Worm (Caenorhabditis elegans): Measurements from ENCODE around the gene T10B9.14.

The T10B9.14 gene

DNA sequence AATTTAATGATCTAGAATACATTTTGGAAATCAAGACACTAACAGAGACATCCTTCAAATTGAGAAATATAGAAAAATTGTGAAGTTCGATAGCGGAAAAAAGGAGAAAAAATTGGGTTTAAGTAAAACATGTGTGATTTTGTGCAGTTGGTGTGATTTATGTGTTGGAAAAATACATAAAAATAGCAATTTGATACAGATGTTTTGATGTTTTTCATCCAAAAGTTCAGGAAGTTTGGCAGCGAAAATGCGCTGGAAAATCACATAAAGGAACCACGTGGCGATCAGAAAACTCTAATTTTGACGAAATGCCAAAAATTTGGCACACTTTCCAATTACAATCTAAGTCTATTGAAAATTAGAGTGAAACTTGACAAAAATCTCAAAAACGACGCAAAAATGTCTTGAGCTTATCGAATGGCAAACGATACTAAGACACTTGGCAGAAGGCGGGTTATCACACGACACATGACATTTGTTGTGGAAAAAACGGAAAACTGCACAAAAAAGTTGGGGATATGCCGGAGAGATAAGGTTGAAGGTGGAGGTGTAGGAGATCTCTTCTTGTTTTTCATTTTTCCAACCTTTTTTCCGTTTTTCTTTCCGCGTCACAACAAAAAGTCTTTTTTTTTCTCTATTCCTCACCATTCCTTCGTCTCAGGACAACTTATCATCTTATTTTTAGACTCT, 8.2 kb downstream of the T10B9.14 start, which contains the start of gene ZK1321.4:
TSS of gene ZK1321.4 (minus strand) at position 51 of the 690 bp plus-strand sequence.
- no peak for TF ChIP-seq ztf-29 (GFP tag; IDR thresholded peaks at IDR 0.05)
- TF ChIP-seq ref-1 (GFP tag; conservative IDR thresholded peaks at IDR 0.05), result no peak
- TF ChIP-seq flt-1 (GFP tag; IDR thresholded peaks at IDR 0.05), result no peak
- TF ChIP-seq T22C8.4 (GFP tag; IDR thresholded peaks at IDR 0.05), result no peak
- TF ChIP-seq ztf-23 (GFP tag; IDR thresholded peaks at IDR 0.05), result no peak
- TF ChIP-seq med-1 (GFP tag; optimal IDR thresholded peaks at IDR 0.05; ENCODE audit: insufficient read depth), result no peak
- TF ChIP-seq cog-1 (tag; optimal IDR thresholded peaks at IDR 0.05), result no peak
- TF ChIP-seq klf-2 (GFP tag; conservative IDR thresholded peaks at IDR 0.05), result no peak
- TF ChIP-seq tab-1 (GFP tag; IDR thresholded peaks at IDR 0.05), result no peak

DNA sequence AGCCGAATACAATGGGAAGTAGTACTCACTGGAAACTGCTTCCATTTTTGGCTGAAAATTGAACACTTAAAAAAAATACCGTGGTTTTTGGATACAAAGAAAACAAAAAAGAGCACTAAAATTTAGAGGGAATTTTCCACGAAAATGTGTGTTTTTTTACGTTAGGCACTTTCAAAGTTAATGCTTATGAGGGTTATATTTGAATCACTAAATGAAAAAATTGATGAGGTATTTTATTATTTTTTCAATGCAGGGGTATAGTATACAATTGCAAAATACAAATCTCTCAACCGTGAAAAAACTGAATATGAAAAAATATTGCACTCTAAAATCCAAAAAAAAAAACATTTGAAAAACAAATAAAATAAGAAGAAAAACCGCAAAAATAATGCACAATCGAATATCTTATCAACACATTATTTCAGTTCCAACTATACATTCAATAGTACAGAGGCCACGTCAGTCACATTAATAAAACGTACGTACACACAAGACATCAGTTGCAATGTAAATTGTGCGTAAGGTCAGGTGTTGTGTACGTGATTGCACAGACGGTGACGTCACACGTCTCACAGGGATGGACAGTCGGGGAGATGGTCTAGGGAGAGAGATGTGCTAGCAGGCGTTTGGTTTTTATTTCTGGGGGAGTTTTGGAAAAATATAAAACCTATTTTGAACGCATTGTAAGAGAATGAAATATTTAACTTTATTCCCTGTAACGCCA, 12.3 kb downstream of the T10B9.14 start, which contains the start of gene aqp-10:
TSS of gene aqp-10 (minus strand) at position 51 of the 724 bp plus-strand sequence.
- no peak for TF ChIP-seq ztf-23 (GFP tag; IDR thresholded peaks at IDR 0.05)
- no peak for TF ChIP-seq flt-1 (GFP tag; IDR thresholded peaks at IDR 0.05)
- TF ChIP-seq ztf-29 (GFP tag; IDR thresholded peaks at IDR 0.05), result no peak
- no peak for TF ChIP-seq T22C8.4 (GFP tag; IDR thresholded peaks at IDR 0.05)
- TF ChIP-seq klf-2 (GFP tag; conservative IDR thresholded peaks at IDR 0.05), result no peak
- no peak for TF ChIP-seq tab-1 (GFP tag; IDR thresholded peaks at IDR 0.05)
- TF ChIP-seq ref-1 (GFP tag; conservative IDR thresholded peaks at IDR 0.05), result no peak
- no peak for TF ChIP-seq cog-1 (tag; optimal IDR thresholded peaks at IDR 0.05)
- TF ChIP-seq med-1 (GFP tag; optimal IDR thresholded peaks at IDR 0.05; ENCODE audit: insufficient read depth), result no peak

DNA sequence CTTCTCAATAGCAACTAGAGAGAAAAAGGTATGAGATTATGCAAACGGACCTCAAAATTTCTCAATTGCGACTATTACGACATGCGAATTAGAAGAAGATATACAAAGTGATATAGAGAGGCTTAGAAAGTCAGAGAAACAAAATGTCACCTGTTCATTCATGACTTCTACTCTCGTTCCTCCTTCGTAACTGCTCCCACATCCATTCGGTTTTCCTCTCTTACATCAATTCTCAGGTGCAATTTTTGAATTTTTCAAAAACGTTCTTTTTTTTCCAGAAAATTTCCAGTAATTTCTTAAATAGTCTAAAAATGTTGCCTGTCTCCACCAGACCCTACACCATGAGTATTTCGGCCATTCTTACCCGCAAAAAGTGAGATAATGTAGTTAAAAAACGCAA, 17.5 kb downstream of the T10B9.14 start:
- no peak for TF ChIP-seq ztf-23 (GFP tag; IDR thresholded peaks at IDR 0.05)
- no peak for TF ChIP-seq med-1 (GFP tag; optimal IDR thresholded peaks at IDR 0.05; ENCODE audit: insufficient read depth)
- TF ChIP-seq T22C8.4 (GFP tag; IDR thresholded peaks at IDR 0.05), result no peak
- no peak for TF ChIP-seq tab-1 (GFP tag; IDR thresholded peaks at IDR 0.05)
- TF ChIP-seq ref-1 (GFP tag; conservative IDR thresholded peaks at IDR 0.05), result no peak
- TF ChIP-seq cog-1 (tag; optimal IDR thresholded peaks at IDR 0.05), result no peak
- no peak for TF ChIP-seq klf-2 (GFP tag; conservative IDR thresholded peaks at IDR 0.05)
- TF ChIP-seq flt-1 (GFP tag; IDR thresholded peaks at IDR 0.05), result no peak
- no peak for TF ChIP-seq ztf-29 (GFP tag; IDR thresholded peaks at IDR 0.05)

DNA sequence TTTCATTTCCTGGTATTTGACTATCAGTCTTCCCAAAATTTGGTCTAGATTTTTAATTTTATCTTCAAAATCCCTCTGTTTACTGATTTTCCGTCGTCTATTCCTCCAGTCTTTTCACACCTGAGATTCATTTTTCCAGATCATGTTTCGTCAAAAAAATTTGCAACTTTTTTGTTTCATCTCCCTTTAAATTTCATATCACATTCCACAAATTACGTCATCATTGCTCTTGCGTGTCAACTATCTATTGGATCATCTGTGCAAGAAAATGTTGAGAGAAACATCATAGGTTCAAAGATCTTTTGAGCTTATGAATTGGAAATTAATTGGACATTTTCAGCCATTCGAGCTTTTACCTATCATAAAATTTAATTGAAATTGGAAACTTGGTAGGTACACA, 22.9 kb downstream of the T10B9.14 start:
- TF ChIP-seq ref-1 (GFP tag; conservative IDR thresholded peaks at IDR 0.05), result no peak
- TF ChIP-seq tab-1 (GFP tag; IDR thresholded peaks at IDR 0.05), result no peak
- TF ChIP-seq med-1 (GFP tag; optimal IDR thresholded peaks at IDR 0.05; ENCODE audit: insufficient read depth), result no peak
- no peak for TF ChIP-seq flt-1 (GFP tag; IDR thresholded peaks at IDR 0.05)
- TF ChIP-seq T22C8.4 (GFP tag; IDR thresholded peaks at IDR 0.05), result no peak
- no peak for TF ChIP-seq klf-2 (GFP tag; conservative IDR thresholded peaks at IDR 0.05)
- TF ChIP-seq ztf-23 (GFP tag; IDR thresholded peaks at IDR 0.05), result no peak
- TF ChIP-seq cog-1 (tag; optimal IDR thresholded peaks at IDR 0.05), result no peak
- no peak for TF ChIP-seq ztf-29 (GFP tag; IDR thresholded peaks at IDR 0.05)

DNA sequence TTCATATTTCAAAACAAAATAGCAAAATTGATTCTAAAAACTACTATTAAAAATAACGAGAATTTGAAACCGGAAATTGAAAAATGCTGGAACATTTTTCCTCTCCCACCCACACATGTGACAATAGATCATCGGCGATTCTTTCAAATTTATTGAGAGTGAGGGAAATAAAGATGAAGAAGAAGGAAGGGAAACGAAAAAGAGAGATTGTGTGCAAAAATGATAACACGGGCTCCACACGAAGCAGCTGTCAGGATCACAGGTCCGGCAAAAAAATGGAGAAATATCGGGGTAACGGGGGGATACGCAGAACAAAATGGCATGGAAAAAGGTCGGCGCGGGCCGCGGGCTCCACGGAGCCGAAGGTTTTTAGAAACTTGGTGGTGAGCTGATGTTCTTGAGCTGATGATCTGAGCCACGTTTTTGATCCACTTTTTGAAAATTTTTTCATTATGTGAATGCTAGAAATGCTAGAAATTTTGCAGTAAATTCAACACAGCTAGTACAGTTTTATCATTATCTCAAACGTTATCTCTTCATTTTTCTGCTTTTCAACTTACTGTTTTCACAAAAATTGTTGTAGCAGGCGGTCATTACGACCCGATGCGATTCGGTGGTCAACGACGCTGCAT, 24.5 kb downstream of the T10B9.14 start, which contains the start of gene shk-1:
TSS of gene shk-1 (plus strand) at position 582 of the 632 bp plus-strand sequence.
- TF ChIP-seq ztf-23 (GFP tag; IDR thresholded peaks at IDR 0.05) (no peak), med-1 (GFP tag; optimal IDR thresholded peaks at IDR 0.05; ENCODE audit: insufficient read depth) (no peak), T22C8.4 (GFP tag; IDR thresholded peaks at IDR 0.05) (no peak), ztf-29 (GFP tag; IDR thresholded peaks at IDR 0.05) (no peak), ref-1 (GFP tag; conservative IDR thresholded peaks at IDR 0.05) (no peak), cog-1 (tag; optimal IDR thresholded peaks at IDR 0.05) (no peak), flt-1 (GFP tag; IDR thresholded peaks at IDR 0.05) (no peak), tab-1 (GFP tag; IDR thresholded peaks at IDR 0.05) (no peak), klf-2 (GFP tag; conservative IDR thresholded peaks at IDR 0.05) (no peak)

DNA sequence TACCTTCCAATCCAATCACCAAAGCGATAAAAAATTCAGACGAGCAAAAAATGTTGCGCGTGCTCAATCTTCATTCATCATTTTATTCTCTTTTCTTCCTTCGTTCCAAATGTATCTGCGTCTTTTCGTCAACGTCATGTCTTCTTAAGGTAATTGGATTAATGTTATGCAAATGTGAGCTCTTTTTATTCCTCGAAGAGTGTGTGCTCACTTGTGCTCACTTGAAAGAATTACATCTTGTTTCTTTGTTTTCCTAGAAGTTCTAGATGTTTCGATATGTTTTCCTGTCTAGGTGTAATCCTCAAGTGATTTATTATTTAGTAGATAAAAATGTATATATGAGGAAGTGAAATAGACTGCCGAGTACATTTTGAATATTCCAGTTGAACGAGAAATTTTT, 26.8 kb downstream of the T10B9.14 start:
- TF ChIP-seq ztf-23 (GFP tag; IDR thresholded peaks at IDR 0.05), result no peak
- no peak for TF ChIP-seq med-1 (GFP tag; optimal IDR thresholded peaks at IDR 0.05; ENCODE audit: insufficient read depth)
- TF ChIP-seq klf-2 (GFP tag; conservative IDR thresholded peaks at IDR 0.05), result no peak
- TF ChIP-seq cog-1 (tag; optimal IDR thresholded peaks at IDR 0.05), result no peak
- no peak for TF ChIP-seq flt-1 (GFP tag; IDR thresholded peaks at IDR 0.05)
- TF ChIP-seq ztf-29 (GFP tag; IDR thresholded peaks at IDR 0.05), result no peak
- no peak for TF ChIP-seq tab-1 (GFP tag; IDR thresholded peaks at IDR 0.05)
- TF ChIP-seq T22C8.4 (GFP tag; IDR thresholded peaks at IDR 0.05), result no peak
- TF ChIP-seq ref-1 (GFP tag; conservative IDR thresholded peaks at IDR 0.05), result no peak

DNA sequence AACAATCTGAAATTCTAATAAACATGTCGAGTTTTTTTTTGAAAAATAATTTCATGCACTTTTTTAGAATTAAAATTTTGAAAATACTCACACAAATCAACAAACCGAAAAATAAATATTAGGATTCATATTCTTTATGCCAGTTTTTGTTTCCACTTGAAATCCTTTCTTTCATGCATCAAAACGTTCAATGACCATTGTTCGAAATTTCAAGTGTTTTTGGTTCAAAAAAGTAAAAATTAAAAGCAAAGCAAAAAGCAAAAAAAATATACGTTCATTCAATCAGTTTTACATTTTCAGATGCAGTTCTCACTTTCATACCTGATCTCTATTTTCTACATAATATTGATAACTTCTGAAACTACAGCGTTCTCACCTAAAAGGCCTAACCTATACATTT, 28.5 kb downstream of the T10B9.14 start, which contains the start of gene ZK1321.1:
TSS of gene ZK1321.1 (plus strand) at position 301 of the 400 bp plus-strand sequence.
- TF ChIP-seq med-1 (GFP tag; optimal IDR thresholded peaks at IDR 0.05; ENCODE audit: insufficient read depth), result no peak
- no peak for TF ChIP-seq klf-2 (GFP tag; conservative IDR thresholded peaks at IDR 0.05)

DNA sequence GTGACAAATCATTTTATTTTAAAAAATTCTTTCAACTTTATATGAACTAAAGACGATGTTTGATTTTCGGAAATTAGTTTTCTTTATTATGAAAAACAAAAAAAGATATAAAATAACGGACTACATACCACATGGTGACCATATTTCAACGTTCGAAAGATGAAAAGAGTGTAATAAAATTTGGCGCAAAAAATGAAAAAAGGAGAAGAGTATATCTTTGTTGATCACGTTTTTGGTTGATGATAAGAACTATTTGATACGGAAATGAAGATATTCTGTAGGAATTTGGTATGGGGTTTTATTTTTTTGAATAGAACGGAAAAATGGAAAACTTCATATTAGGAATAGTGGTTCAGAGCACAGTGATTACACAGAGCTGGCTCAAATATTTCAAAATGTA, 29.2 kb downstream of the T10B9.14 start, which contains the start of gene Y53C12B.7:
TSS of gene Y53C12B.7 (minus strand) at position 163 of the 400 bp plus-strand sequence.
- TF ChIP-seq ztf-23 (GFP tag; IDR thresholded peaks at IDR 0.05), result no peak
- no peak for TF ChIP-seq ztf-29 (GFP tag; IDR thresholded peaks at IDR 0.05)
- TF ChIP-seq T22C8.4 (GFP tag; IDR thresholded peaks at IDR 0.05), result no peak
- no peak for TF ChIP-seq flt-1 (GFP tag; IDR thresholded peaks at IDR 0.05)
- TF ChIP-seq klf-2 (GFP tag; conservative IDR thresholded peaks at IDR 0.05), result no peak
- TF ChIP-seq med-1 (GFP tag; optimal IDR thresholded peaks at IDR 0.05; ENCODE audit: insufficient read depth), result no peak
- TF ChIP-seq tab-1 (GFP tag; IDR thresholded peaks at IDR 0.05), result no peak
- no peak for TF ChIP-seq cog-1 (tag; optimal IDR thresholded peaks at IDR 0.05)
- TF ChIP-seq ref-1 (GFP tag; conservative IDR thresholded peaks at IDR 0.05), result no peak

DNA sequence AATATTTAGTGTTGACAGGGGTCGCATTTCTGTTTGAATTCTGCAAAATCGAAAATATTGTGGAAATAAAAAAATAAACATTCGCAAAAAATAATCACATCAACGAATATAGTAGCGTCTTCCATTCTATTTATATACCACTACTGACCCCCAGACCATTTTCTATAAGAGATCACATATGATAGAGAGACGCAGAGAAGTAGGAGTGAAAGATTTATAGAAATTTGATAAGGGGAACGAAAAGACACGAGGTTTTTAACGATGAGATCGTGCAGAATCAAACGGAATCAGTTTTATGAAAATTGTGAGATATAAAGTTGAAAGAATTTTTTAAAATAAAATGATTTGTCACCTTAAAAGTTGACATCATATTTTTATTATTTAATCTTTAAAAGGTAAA, 30.0 kb downstream of the T10B9.14 start:
- TF ChIP-seq klf-2 (GFP tag; conservative IDR thresholded peaks at IDR 0.05) (no peak), flt-1 (GFP tag; IDR thresholded peaks at IDR 0.05) (no peak), cog-1 (tag; optimal IDR thresholded peaks at IDR 0.05) (no peak), med-1 (GFP tag; optimal IDR thresholded peaks at IDR 0.05; ENCODE audit: insufficient read depth) (no peak), ref-1 (GFP tag; conservative IDR thresholded peaks at IDR 0.05) (no peak), ztf-23 (GFP tag; IDR thresholded peaks at IDR 0.05) (no peak), ztf-29 (GFP tag; IDR thresholded peaks at IDR 0.05) (no peak), tab-1 (GFP tag; IDR thresholded peaks at IDR 0.05) (no peak), T22C8.4 (GFP tag; IDR thresholded peaks at IDR 0.05) (no peak)

Measured in whole organism, midembryonic.